Fruit fly (Drosophila melanogaster) whole organism, embryonic: Measurements from ENCODE around the gene CG32073.

Source experiments
- B-H2 ChIP-seq: fragments of 200-800 bp; sonication (Bioruptor generic); optimal IDR thresholded peaks from 2 replicates; lab custom pipeline; 2018; ENCODE audit warnings: missing biosample characterization, mild to moderate bottlenecking, missing genetic modification characterization
- Bgb ChIP-seq: fragments of 200-800 bp; sonication (Bioruptor generic); IDR thresholded peaks from 2 replicates; pipeline ENCODE4 v1.3.6; 2022; ENCODE audit warnings: missing biosample characterization, missing genetic modification characterization; ENCODE audit not compliant: partially characterized antibody
- BtbVII ChIP-seq: fragments of 200-800 bp; sonication (Bioruptor generic); optimal IDR thresholded peaks from 3 replicates; lab custom pipeline; 2017; ENCODE audit warnings: missing biosample characterization, mild to moderate bottlenecking, missing genetic modification characterization
- CG10979 ChIP-seq: fragments of 200-800 bp; sonication (Bioruptor generic); optimal IDR thresholded peaks from 2 replicates; lab custom pipeline; 2018; ENCODE audit warnings: missing biosample characterization, mild to moderate bottlenecking, missing genetic modification characterization, moderate library complexity
- CG11696 ChIP-seq: fragments of 200-800 bp; sonication (Bioruptor generic); IDR thresholded peaks from 2 replicates; pipeline ENCODE4 v1.3.6; 2022; ENCODE audit warnings: missing biosample characterization, missing genetic modification characterization
- CG12769 ChIP-seq: fragments of 200-800 bp; sonication (Bioruptor generic); optimal IDR thresholded peaks from 2 replicates; lab custom pipeline; 2019; ENCODE audit warnings: missing biosample characterization, mild to moderate bottlenecking, missing genetic modification characterization, moderate library complexity
- CG15514 ChIP-seq: fragments of 200-800 bp; sonication (Bioruptor generic); optimal IDR thresholded peaks from 3 replicates; lab custom pipeline; 2017; ENCODE audit warnings: missing biosample characterization, missing genetic modification characterization, mild to moderate bottlenecking, moderate library complexity, missing genetic modification reagents
- CG16779 ChIP-seq: fragments of 200-800 bp; sonication (Bioruptor generic); IDR thresholded peaks from 2 replicates; pipeline ENCODE4 v1.3.6; 2022; ENCODE audit warnings: missing biosample characterization, missing genetic modification characterization
- CG1792 ChIP-seq: fragments of 200-800 bp; sonication (Bioruptor generic); optimal IDR thresholded peaks from 2 replicates; lab custom pipeline; 2016; ENCODE audit warnings: missing biosample characterization, missing genetic modification characterization
- CG2129 ChIP-seq: fragments of 200-800 bp; sonication (Bioruptor generic); IDR thresholded peaks from 2 replicates; pipeline ENCODE4 v1.3.6; 2022; ENCODE audit warnings: missing biosample characterization, missing genetic modification characterization; ENCODE audit not compliant: partially characterized antibody
- CG2199 ChIP-seq: fragments of 200-800 bp; sonication (Bioruptor generic); IDR thresholded peaks from 3 replicates; pipeline ENCODE4 v1.3.6; 2022; ENCODE audit warnings: missing biosample characterization, missing genetic modification characterization
- CG2889 ChIP-seq: fragments of 200-800 bp; sonication (Bioruptor generic); IDR thresholded peaks from 3 replicates; pipeline ENCODE4 v1.3.6; 2022; ENCODE audit warnings: missing biosample characterization, missing genetic modification characterization
- CG34376 ChIP-seq: fragments of 200-800 bp; sonication (Bioruptor generic); optimal IDR thresholded peaks from 2 replicates; lab custom pipeline; 2018; ENCODE audit warnings: missing biosample characterization, mild to moderate bottlenecking, missing genetic modification characterization
- CG3847 ChIP-seq: fragments of 200-800 bp; sonication (Bioruptor generic); IDR thresholded peaks from 2 replicates; pipeline ENCODE4 v1.3.6; 2022; ENCODE audit warnings: missing biosample characterization, missing genetic modification characterization
- CG4424 ChIP-seq: fragments of 200-800 bp; sonication (Bioruptor generic); optimal IDR thresholded peaks from 3 replicates; lab custom pipeline; 2016; ENCODE audit warnings: missing biosample characterization, missing genetic modification characterization
- CG4854 ChIP-seq: fragments of 200-800 bp; sonication (Bioruptor generic); optimal IDR thresholded peaks from 2 replicates; lab custom pipeline; 2016; ENCODE audit warnings: missing biosample characterization, missing genetic modification characterization, inconsistent platforms
- CG6175 ChIP-seq: fragments of 200-800 bp; sonication (Bioruptor generic); IDR thresholded peaks from 3 replicates; pipeline ENCODE4 v1.3.6; 2022; ENCODE audit warnings: missing biosample characterization, missing genetic modification characterization
- CG7745 ChIP-seq: fragments of 200-800 bp; sonication (Bioruptor generic); optimal IDR thresholded peaks from 2 replicates; lab custom pipeline; 2018; ENCODE audit warnings: missing biosample characterization, mild to moderate bottlenecking, missing genetic modification characterization, moderate library complexity
- CG8359 ChIP-seq: fragments of 200-800 bp; sonication (Bioruptor generic); optimal IDR thresholded peaks from 2 replicates; lab custom pipeline; 2017; ENCODE audit warnings: missing biosample characterization, mild to moderate bottlenecking, missing genetic modification characterization, borderline replicate concordance
- Deaf1 ChIP-seq: fragments of 200-800 bp; optimal IDR thresholded peaks from 3 replicates; lab custom pipeline; 2019; ENCODE audit warnings: missing biosample characterization, mild to moderate bottlenecking, missing genetic modification characterization, moderate library complexity
- Dip3 ChIP-seq: fragments of 200-800 bp; sonication (Bioruptor generic); optimal IDR thresholded peaks from 3 replicates; lab custom pipeline; 2016; ENCODE audit warnings: missing biosample characterization, missing genetic modification characterization
- Dp ChIP-seq: fragments of 200-800 bp; sonication (Bioruptor generic); optimal IDR thresholded peaks from 2 replicates; lab custom pipeline; 2018; ENCODE audit warnings: missing biosample characterization, mild to moderate bottlenecking, missing genetic modification characterization, moderate library complexity
- Eip74EF ChIP-seq, 2 experiments: fragments of 200-800 bp in 1 of 2; fragments of >200 bp in 1 of 2; sonication (Bioruptor generic) in 1 of 2; optimal IDR thresholded peaks; 2 replicates each; lab custom pipeline; 2017 to 2019; ENCODE audit warnings: missing biosample characterization in 2 of 2, missing genetic modification characterization in 2 of 2, mild to moderate bottlenecking in 1 of 2, moderate library complexity in 1 of 2
- HHEX ChIP-seq: fragments of 200-800 bp; sonication (Bioruptor generic); optimal IDR thresholded peaks from 3 replicates; lab custom pipeline; 2017; ENCODE audit warnings: missing biosample characterization, mild to moderate bottlenecking, missing genetic modification characterization, missing genetic modification reagents
- HmgD ChIP-seq: fragments of 200-800 bp; sonication (Bioruptor generic); optimal IDR thresholded peaks from 3 replicates; lab custom pipeline; 2016; ENCODE audit warnings: missing biosample characterization, missing genetic modification characterization
- Nf-YC ChIP-seq: fragments of 200-800 bp; optimal IDR thresholded peaks from 3 replicates; lab custom pipeline; 2019; ENCODE audit warnings: missing biosample characterization, mild to moderate bottlenecking, missing genetic modification characterization, moderate library complexity
- NfI ChIP-seq: fragments of 200-800 bp; sonication (Bioruptor generic); optimal IDR thresholded peaks from 3 replicates; lab custom pipeline; 2018; ENCODE audit warnings: missing biosample characterization, mild to moderate bottlenecking, missing genetic modification characterization, moderate library complexity
- Oaz ChIP-seq: fragments of 200-800 bp; sonication (Bioruptor generic); IDR thresholded peaks from 2 replicates; pipeline ENCODE4 v1.3.6; 2022; ENCODE audit warnings: missing biosample characterization, missing genetic modification characterization
- Opbp ChIP-seq: fragments of 200-800 bp; sonication (Bioruptor generic); IDR thresholded peaks from 3 replicates; pipeline ENCODE4 v1.3.6; 2022; ENCODE audit warnings: missing biosample characterization, missing genetic modification characterization; ENCODE audit not compliant: partially characterized antibody
- aop ChIP-seq: fragments of 200-800 bp; sonication (Bioruptor generic); IDR thresholded peaks from 2 replicates; pipeline ENCODE4 v1.3.6; 2022; ENCODE audit warnings: missing biosample characterization, missing genetic modification characterization
- az2 ChIP-seq: fragments of 200-800 bp; sonication (Bioruptor generic); optimal IDR thresholded peaks from 3 replicates; lab custom pipeline; 2016; ENCODE audit warnings: missing biosample characterization, missing genetic modification characterization
- bowl ChIP-seq: fragments of 200-800 bp; sonication (Bioruptor generic); IDR thresholded peaks from 2 replicates; pipeline ENCODE4 v1.3.6; 2022; ENCODE audit warnings: missing biosample characterization, missing genetic modification characterization
- dm ChIP-seq: fragments of 200-800 bp; sonication (Bioruptor generic); optimal IDR thresholded peaks from 3 replicates; lab custom pipeline; 2016; ENCODE audit warnings: missing biosample characterization, missing genetic modification characterization
- dysf ChIP-seq: fragments of 200-800 bp; sonication (Bioruptor generic); IDR thresholded peaks from 3 replicates; pipeline ENCODE4 v1.3.6; 2022; ENCODE audit warnings: missing biosample characterization, missing genetic modification characterization
- ems ChIP-seq: fragments of 200-800 bp; sonication (Bioruptor generic); optimal IDR thresholded peaks from 3 replicates; lab custom pipeline; 2016; ENCODE audit warnings: missing biosample characterization, missing genetic modification characterization
- eyg ChIP-seq: fragments of 200-800 bp; sonication (Bioruptor generic); optimal IDR thresholded peaks from 3 replicates; lab custom pipeline; 2016; ENCODE audit warnings: missing biosample characterization, missing genetic modification characterization
- ftz-f1 ChIP-seq: fragments of 200-800 bp; sonication (Bioruptor generic); optimal IDR thresholded peaks from 2 replicates; lab custom pipeline; 2016; ENCODE audit warnings: missing biosample characterization, missing genetic modification characterization
- gro ChIP-seq: fragments of 200-800 bp; sonication (Bioruptor generic); optimal IDR thresholded peaks from 2 replicates; lab custom pipeline; 2016; ENCODE audit warnings: missing biosample characterization, missing genetic modification characterization
- lov ChIP-seq, 2 experiments: fragments of 200-800 bp in 1 of 2; fragments of >200 bp in 1 of 2; sonication (Bioruptor generic) in 1 of 2; IDR thresholded peaks in 1 of 2; optimal IDR thresholded peaks in 1 of 2; 2 replicates in 1 of 2; 3 replicates in 1 of 2; pipeline versions ENCODE4 v1.3.6 to Lab custom; 2017 to 2022; ENCODE audit warnings: missing biosample characterization in 1 of 2, missing genetic modification characterization in 1 of 2
- luna ChIP-seq: fragments of 200-800 bp; sonication (Bioruptor generic); optimal IDR thresholded peaks from 2 replicates; lab custom pipeline; 2016; ENCODE audit warnings: missing biosample characterization, missing genetic modification characterization
- mam ChIP-seq: fragments of 200-800 bp; sonication (Bioruptor generic); optimal IDR thresholded peaks from 3 replicates; lab custom pipeline; 2016; ENCODE audit warnings: missing biosample characterization, missing genetic modification characterization
- nau ChIP-seq: fragments of 200-800 bp; sonication (Bioruptor generic); optimal IDR thresholded peaks from 3 replicates; lab custom pipeline; 2017; ENCODE audit warnings: missing biosample characterization, mild to moderate bottlenecking, missing genetic modification characterization, missing genetic modification reagents
- pfk ChIP-seq: fragments of 200-800 bp; sonication (Bioruptor generic); optimal IDR thresholded peaks from 2 replicates; lab custom pipeline; 2018; ENCODE audit warnings: missing biosample characterization, mild to moderate bottlenecking, missing genetic modification characterization, moderate library complexity
- so ChIP-seq: fragments of 200-800 bp; sonication (Bioruptor generic); IDR thresholded peaks from 3 replicates; pipeline ENCODE4 v1.3.6; 2022; ENCODE audit warnings: missing biosample characterization, missing genetic modification characterization
- tll ChIP-seq, 2 experiments: fragments of 200-800 bp in 1 of 2; fragments of >200 bp in 1 of 2; sonication (Bioruptor generic) in 1 of 2; optimal IDR thresholded peaks; 2 replicates each; lab custom pipeline; 2017 to 2019; ENCODE audit warnings: missing biosample characterization in 2 of 2, missing genetic modification characterization in 2 of 2, mild to moderate bottlenecking in 1 of 2, moderate library complexity in 1 of 2
- ttk ChIP-seq: fragments of 200-800 bp; sonication (Bioruptor generic); IDR thresholded peaks from 2 replicates; pipeline ENCODE4 v2.1.2; 2022; ENCODE audit warnings: missing biosample characterization, missing genetic modification characterization
- zf30C ChIP-seq: fragments of 200-800 bp; sonication (Bioruptor generic); optimal IDR thresholded peaks from 3 replicates; lab custom pipeline; 2018; ENCODE audit warnings: missing biosample characterization, mild to moderate bottlenecking, missing genetic modification characterization

The CG32073 gene

DNA sequence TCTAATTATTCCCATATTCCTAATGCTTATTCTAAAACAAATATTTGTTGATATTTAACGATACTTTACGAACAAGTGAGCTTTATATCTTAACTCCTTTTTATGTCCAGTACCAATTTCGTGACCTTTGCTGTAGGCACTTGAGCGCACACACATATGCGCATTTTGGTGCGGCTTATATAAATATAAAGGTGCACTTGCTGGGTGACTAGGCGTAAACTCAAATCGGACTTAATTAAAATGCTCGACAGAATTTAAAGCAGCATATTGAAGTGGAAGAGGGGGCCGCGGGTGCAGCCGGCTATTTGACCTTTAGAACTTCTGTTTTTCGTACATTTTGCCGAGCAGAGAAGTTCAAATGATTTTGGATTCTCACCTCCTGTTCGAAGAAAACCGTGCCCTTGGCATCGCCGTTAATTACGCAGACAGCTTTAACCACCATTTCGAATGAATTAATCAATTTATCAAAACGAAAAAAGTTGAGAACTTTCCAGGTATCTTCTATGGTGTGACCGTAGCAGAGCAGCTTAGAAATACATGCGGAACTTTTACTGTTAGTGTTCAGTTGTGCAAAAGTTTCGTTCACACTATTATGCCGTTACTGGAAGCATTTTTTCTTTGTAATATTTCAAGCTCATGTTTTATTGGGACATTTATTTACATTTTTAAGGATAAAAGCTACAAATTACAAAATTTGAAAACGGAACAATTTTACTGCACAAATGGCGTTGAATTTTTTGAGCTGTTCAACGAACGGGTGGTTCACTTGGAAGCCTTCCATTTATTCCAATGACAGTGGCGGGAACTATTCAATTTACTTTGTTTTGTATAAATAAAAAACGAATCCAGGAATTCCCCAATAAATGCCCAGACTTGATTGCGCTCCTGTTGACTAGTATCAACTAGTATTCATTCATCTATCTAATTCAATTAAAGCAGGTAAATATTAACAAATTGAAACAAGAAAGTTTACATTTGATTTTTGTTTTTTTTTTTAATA is 6.1 kb upstream of the CG32073 start, which contains the start of gene Sod1 (continued):
- no peak for TF ChIP-seq az2 (GFP tag; lab: Kevin White, UChicago)
- TF ChIP-seq ems (GFP tag; lab: Kevin White, UChicago) = no peak
- TF ChIP-seq CG8359 = no peak
- no peak for TF ChIP-seq zf30C (GFP tag; lab: Kevin White, UChicago)
- no peak for TF ChIP-seq so (GFP tag; lab: Robert Waterston, UW)
- TF ChIP-seq bowl (GFP tag; lab: Robert Waterston, UW) = no peak
- no peak for TF ChIP-seq nau (GFP tag; lab: Kevin White, UChicago)
- no peak for TF ChIP-seq CG34376 (GFP tag; lab: Kevin White, UChicago)
- TF ChIP-seq CG12769 = no peak
- no peak for TF ChIP-seq eyg (GFP tag; lab: Kevin White, UChicago)
- TF ChIP-seq CG2129 (GFP tag; lab: Robert Waterston, UW) = no peak
- no peak for TF ChIP-seq gro (GFP tag; lab: Kevin White, UChicago)
- TF ChIP-seq luna (GFP tag; lab: Kevin White, UChicago) = no peak
- TF ChIP-seq lov (optimal IDR thresholded peaks at IDR 0.05; lab: Kevin White, UChicago) = no peak
- TF ChIP-seq lov (GFP tag; IDR thresholded peaks at IDR 0.05; lab: Robert Waterston, UW) = no peak
- no peak for TF ChIP-seq tll (GFP tag; optimal IDR thresholded peaks at IDR 0.05; lab: Kevin White, UChicago)
- no peak for TF ChIP-seq CG3847 (GFP tag; lab: Robert Waterston, UW)
- no peak for TF ChIP-seq ttk (GFP tag; lab: Robert Waterston, UW)
- peak; percentile 73 for TF ChIP-seq Dp
- TF ChIP-seq pfk (GFP tag; lab: Kevin White, UChicago) = no peak
- TF ChIP-seq Dip3 (GFP tag; lab: Kevin White, UChicago) = no peak
- TF ChIP-seq CG7745 (tag; lab: Kevin White, UChicago) = no peak
- TF ChIP-seq CG2889 (GFP tag; lab: Robert Waterston, UW) = no peak
- peak; percentile 51 for TF ChIP-seq BtbVII (GFP tag; lab: Kevin White, UChicago)
- TF ChIP-seq Nf-YC = no peak
- no peak for TF ChIP-seq Oaz
- no peak for TF ChIP-seq NfI (GFP tag; lab: Kevin White, UChicago)
- TF ChIP-seq CG15514 (GFP tag; lab: Kevin White, UChicago) = peak; percentile 98
- no peak for TF ChIP-seq Eip74EF (GFP tag; optimal IDR thresholded peaks at IDR 0.05; lab: Kevin White, UChicago)
- TF ChIP-seq mam (GFP tag; lab: Kevin White, UChicago) = no peak
- no peak for TF ChIP-seq CG10979 (tag; lab: Kevin White, UChicago)
- TF ChIP-seq B-H2 (GFP tag; lab: Kevin White, UChicago) = no peak
- no peak for TF ChIP-seq HHEX (GFP tag; lab: Kevin White, UChicago)
- TF ChIP-seq dm = peak; percentile 15
- TF ChIP-seq CG4854 = no peak
- TF ChIP-seq CG4424 = no peak

DNA sequence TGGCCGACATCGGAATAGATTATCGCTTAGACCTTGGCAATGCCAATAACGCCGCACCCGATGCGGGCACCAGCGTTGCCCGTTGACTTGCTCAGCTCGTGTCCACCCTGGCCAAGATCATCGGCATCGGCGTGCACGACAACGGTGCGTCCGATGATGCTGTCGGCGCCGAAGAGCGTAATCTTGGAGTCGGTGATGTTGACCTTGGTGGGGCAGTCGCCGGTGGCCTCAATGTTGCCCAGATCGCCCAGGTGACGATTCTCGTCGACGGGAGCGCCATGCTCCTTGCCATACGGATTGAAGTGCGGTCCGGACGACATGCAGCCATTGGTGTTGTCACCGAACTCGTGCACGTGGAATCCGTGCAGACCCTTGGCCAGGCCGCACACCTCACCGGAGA is 5.0 kb upstream of the CG32073 start:
- TF ChIP-seq CG2199 (GFP tag; lab: Robert Waterston, UW) (0 out of 3 replicates have a peak, but pooled peaks have one; percentile 24), dysf (GFP tag; lab: Robert Waterston, UW) (0 out of 3 replicates have a peak, but pooled peaks have one; percentile 28), CG11696 (GFP tag; lab: Robert Waterston, UW) (0 out of 2 replicates have a peak, but pooled peaks have one; percentile 16), ftz-f1 (GFP tag; lab: Kevin White, UChicago) (peak; percentile 57), dm (no peak), Bgb (0 out of 2 replicates have a peak, but pooled peaks have one; percentile 18), CG6175 (0 out of 3 replicates have a peak, but pooled peaks have one; percentile 28), CG16779 (GFP tag; lab: Robert Waterston, UW) (0 out of 2 replicates have a peak, but pooled peaks have one; percentile 52), Opbp (0 out of 3 replicates have a peak, but pooled peaks have one; percentile 15), Deaf1 (peak; percentile 8), aop (GFP tag; lab: Robert Waterston, UW) (0 out of 2 replicates have a peak, but pooled peaks have one; percentile 25), CG1792 (GFP tag; lab: Kevin White, UChicago) (no peak), lov (optimal IDR thresholded peaks at IDR 0.05; lab: Kevin White, UChicago) (no peak), lov (GFP tag; IDR thresholded peaks at IDR 0.05; lab: Robert Waterston, UW) (0 out of 3 replicates have a peak, but pooled peaks have one; percentile 27), HmgD (GFP tag; lab: Kevin White, UChicago) (no peak)
